Fruit fly (Drosophila melanogaster) whole organism, adult: ENCODE results near the gene CG11322.
A peak's percentile ranks its signal among the peaks of the same experiment; 100 is the strongest.

Source experiments
- CG11617 ChIP-seq: fragments of 200-800 bp; sonication (Bioruptor generic); optimal IDR thresholded peaks from 2 replicates; lab custom pipeline; 2017; ENCODE audit warnings: mild to moderate bottlenecking, missing biosample characterization, missing genetic modification reagents, missing genetic modification characterization
- CG12768 ChIP-seq: fragments of 200-800 bp; sonication (Bioruptor generic); optimal IDR thresholded peaks from 2 replicates; lab custom pipeline; 2017; ENCODE audit warnings: missing biosample characterization, missing genetic modification characterization, mild to moderate bottlenecking, moderate library complexity, missing genetic modification reagents
- CG14711 ChIP-seq: fragments of 200-800 bp; sonication (Bioruptor generic); optimal IDR thresholded peaks from 2 replicates; lab custom pipeline; 2018; ENCODE audit warnings: missing biosample characterization, mild to moderate bottlenecking, missing genetic modification characterization, moderate library complexity
- CG1620 ChIP-seq: fragments of 200-800 bp; sonication (Bioruptor generic); optimal IDR thresholded peaks from 2 replicates; lab custom pipeline; 2016; ENCODE audit warnings: missing biosample characterization, missing genetic modification characterization
- CG33017 ChIP-seq: fragments of 200-800 bp; sonication (Bioruptor generic); optimal IDR thresholded peaks from 2 replicates; lab custom pipeline; 2018; ENCODE audit warnings: missing biosample characterization, mild to moderate bottlenecking, missing genetic modification characterization, moderate library complexity
- CG5204 ChIP-seq: fragments of 200-800 bp; sonication (Bioruptor generic); optimal IDR thresholded peaks from 2 replicates; lab custom pipeline; 2016; ENCODE audit warnings: missing biosample characterization, missing genetic modification characterization
- CG7045 ChIP-seq: fragments of 200-800 bp; sonication (Bioruptor generic); optimal IDR thresholded peaks from 2 replicates; lab custom pipeline; 2017; ENCODE audit warnings: missing biosample characterization, mild to moderate bottlenecking, missing genetic modification characterization
- CG7101 ChIP-seq: fragments of 200-800 bp; sonication (Bioruptor generic); optimal IDR thresholded peaks from 2 replicates; lab custom pipeline; 2018; ENCODE audit warnings: missing biosample characterization, mild to moderate bottlenecking, missing genetic modification characterization, moderate library complexity
- Clk ChIP-seq: fragments of 200-800 bp; sonication (Bioruptor generic); optimal IDR thresholded peaks from 2 replicates; lab custom pipeline; 2017; ENCODE audit warnings: missing biosample characterization, missing genetic modification characterization
- Crg-1 ChIP-seq: fragments of 200-800 bp; sonication (Bioruptor generic); optimal IDR thresholded peaks from 2 replicates; lab custom pipeline; 2016; ENCODE audit warnings: missing biosample characterization, missing genetic modification characterization
- Hr96 ChIP-seq: fragments of 200-800 bp; sonication (Bioruptor generic); optimal IDR thresholded peaks from 2 replicates; lab custom pipeline; 2016; ENCODE audit warnings: missing biosample characterization, missing genetic modification characterization
- Mnt ChIP-seq: fragments of 200-800 bp; sonication (Bioruptor generic); optimal IDR thresholded peaks from 2 replicates; lab custom pipeline; 2016; ENCODE audit warnings: missing biosample characterization, mild to moderate bottlenecking, missing genetic modification characterization
- bab1 ChIP-seq: fragments of 200-800 bp; sonication (Bioruptor generic); optimal IDR thresholded peaks from 3 replicates; lab custom pipeline; 2019; ENCODE audit warnings: missing biosample characterization, mild to moderate bottlenecking, missing genetic modification characterization, moderate library complexity
- cic ChIP-seq: fragments of 200-800 bp; sonication (Bioruptor generic); optimal IDR thresholded peaks from 2 replicates; lab custom pipeline; 2017; ENCODE audit warnings: missing biosample characterization, mild to moderate bottlenecking, missing genetic modification characterization, moderate library complexity
- cnc ChIP-seq, 2 experiments: fragments of >200 bp; optimal IDR thresholded peaks; 2 replicates each; lab custom pipeline; 2017
- kay ChIP-seq: fragments of 200-800 bp; sonication (Bioruptor generic); peaks from one replicate; lab custom pipeline; 2016; ENCODE audit warnings: missing biosample characterization, missing genetic modification characterization, borderline replicate concordance
- ovo ChIP-seq: fragments of 200-800 bp; sonication (Bioruptor generic); optimal IDR thresholded peaks from 2 replicates; lab custom pipeline; 2016; ENCODE audit warnings: missing biosample characterization, missing genetic modification characterization
- pad ChIP-seq: fragments of 200-800 bp; sonication (Bioruptor generic); optimal IDR thresholded peaks from 3 replicates; lab custom pipeline; 2017; ENCODE audit warnings: missing biosample characterization, missing genetic modification characterization, mild to moderate bottlenecking, moderate library complexity, missing genetic modification reagents
- tj ChIP-seq: fragments of 200-800 bp; sonication (Bioruptor generic); optimal IDR thresholded peaks from 3 replicates; lab custom pipeline; 2017; ENCODE audit warnings: missing biosample characterization, mild to moderate bottlenecking, missing genetic modification characterization, moderate library complexity
- toe ChIP-seq: fragments of 200-800 bp; sonication (Bioruptor generic); optimal IDR thresholded peaks from 2 replicates; lab custom pipeline; 2016; ENCODE audit warnings: missing biosample characterization, missing genetic modification characterization

Gene CG11322

DNA sequence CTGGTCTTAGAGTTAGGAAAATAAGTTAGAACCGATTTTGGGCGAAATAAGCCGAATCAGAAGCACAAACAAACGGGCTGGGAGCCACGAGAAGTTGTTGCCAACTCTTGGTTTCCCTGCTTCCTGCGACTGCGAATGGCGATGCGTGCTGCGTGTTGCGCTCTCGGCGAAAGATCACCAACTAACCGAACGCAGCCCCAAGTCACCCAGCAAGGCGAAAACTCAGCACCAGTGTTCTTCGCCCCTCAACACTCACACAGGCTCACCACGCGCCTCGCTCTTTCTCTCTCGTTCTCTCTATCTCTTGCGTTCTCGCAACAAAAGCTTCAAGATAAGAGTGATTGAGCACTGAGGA is 27.2 kb upstream of the CG11322 start, which contains the start of gene nrv1:
nrv1 (minus strand) TSS at position 188 of the 355 bp plus-strand sequence.
- no peak for TF ChIP-seq CG7045 (GFP tag; lab: Kevin White, UChicago)
- no peak for TF ChIP-seq CG7101 (tag; lab: Kevin White, UChicago)
- no peak for TF ChIP-seq Clk (GFP tag; lab: Kevin White, UChicago)
- TF ChIP-seq pad, result no peak
- TF ChIP-seq CG11617 (GFP tag; lab: Kevin White, UChicago), result no peak
- no peak for TF ChIP-seq CG1620
- TF ChIP-seq ovo (GFP tag; lab: Kevin White, UChicago), result no peak
- TF ChIP-seq tj (GFP tag; lab: Kevin White, UChicago), result no peak

DNA sequence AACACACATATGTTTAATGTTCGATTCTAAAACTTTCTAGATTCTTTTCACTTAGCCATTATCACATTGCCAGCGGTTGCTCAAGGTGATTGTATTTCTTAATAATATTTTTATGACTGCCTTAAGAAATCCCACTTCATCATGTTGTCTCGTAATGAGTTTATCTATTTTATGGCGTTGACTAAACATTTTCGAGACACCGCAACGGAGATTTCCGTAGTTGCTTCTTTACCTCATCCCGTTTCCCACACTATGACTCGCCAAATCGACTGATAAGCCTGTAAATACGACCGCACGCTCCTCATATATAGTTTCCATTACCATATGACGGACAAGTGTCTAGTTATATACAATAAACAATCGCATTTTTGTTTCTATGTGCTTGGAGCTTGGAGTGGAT is 26.2 kb upstream of the CG11322 start:
- TF ChIP-seq kay (GFP tag; lab: Kevin White, UChicago) (peak; percentile 97), CG7101 (tag; lab: Kevin White, UChicago) (peak; percentile 20), CG5204 (no peak), cic (GFP tag; lab: Kevin White, UChicago) (peak; percentile 53), CG12768 (peak; percentile 0), Mnt (GFP tag; lab: Kevin White, UChicago) (no peak), cnc (optimal IDR thresholded peaks at IDR 0.05; lab: Kevin White, UChicago) (peak in 1 of 2 experiments; percentile 23)

DNA sequence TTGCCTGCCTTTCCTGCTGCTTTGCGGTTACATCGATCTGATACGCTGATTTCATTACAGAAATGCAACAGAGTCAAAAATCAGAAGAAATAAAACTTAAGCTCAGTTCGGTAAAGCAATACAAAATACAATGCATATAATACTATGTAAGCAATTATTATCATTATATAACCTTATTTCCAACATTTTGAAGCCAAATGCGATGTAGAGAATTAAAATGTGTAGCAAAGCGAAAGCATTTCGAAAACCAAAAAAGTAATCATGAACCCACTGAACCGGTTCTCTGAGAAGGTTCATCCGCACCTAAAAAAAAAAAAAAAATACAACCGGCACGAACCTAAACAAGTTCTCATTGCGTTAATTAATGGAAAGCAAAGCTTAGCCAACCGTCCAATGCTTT is 24.8 kb upstream of the CG11322 start:
- peak; percentile 91 for TF ChIP-seq kay (GFP tag; lab: Kevin White, UChicago)
- TF ChIP-seq tj (GFP tag; lab: Kevin White, UChicago), result peak; percentile 33
- no peak for TF ChIP-seq CG7045 (GFP tag; lab: Kevin White, UChicago)

DNA sequence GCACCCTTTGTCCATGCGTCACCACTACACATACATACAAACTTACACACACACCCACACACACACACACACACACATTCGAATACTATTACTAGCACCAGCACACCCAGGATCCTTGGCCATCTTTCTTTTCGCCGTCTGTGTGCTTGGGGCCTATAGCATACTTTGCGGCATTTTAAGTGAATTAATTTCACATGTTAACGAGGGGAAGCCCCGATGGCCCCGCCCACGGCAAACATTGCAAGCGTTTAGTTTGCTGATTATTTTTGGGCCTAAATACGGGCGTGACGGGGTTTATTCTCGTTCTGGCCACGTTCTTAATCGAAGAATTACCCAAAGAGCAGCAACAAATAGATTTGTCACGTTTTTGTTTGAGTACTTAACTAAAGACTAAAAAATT is 24.0 kb upstream of the CG11322 start:
- peak; percentile 26 for TF ChIP-seq pad
- no peak for TF ChIP-seq CG12768
- TF ChIP-seq CG33017, result no peak

DNA sequence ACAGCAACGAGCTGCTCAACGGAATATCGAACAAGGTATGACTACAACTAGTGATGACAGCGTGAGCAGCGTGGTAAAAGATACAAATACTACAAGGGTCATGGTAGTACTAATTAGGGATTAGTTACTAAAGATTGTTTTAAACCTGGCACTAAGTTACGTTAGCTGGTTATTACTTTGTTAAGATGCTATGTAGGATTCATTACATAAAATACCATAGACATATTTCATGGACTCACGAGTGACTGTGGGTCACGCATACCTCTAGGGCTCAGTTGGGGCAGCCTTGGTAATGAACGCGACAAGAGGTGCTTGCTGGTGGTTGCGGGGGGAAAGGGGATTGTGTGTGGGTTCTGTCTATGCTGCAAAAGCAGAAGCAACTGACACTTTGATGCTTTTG is 15.4 kb upstream of the CG11322 start:
- TF ChIP-seq pad (no peak), CG5204 (peak; percentile 22), CG12768 (no peak), CG11617 (GFP tag; lab: Kevin White, UChicago) (no peak), bab1 (GFP tag; lab: Kevin White, UChicago) (no peak), CG7045 (GFP tag; lab: Kevin White, UChicago) (peak; percentile 16), Hr96 (GFP tag; lab: Kevin White, UChicago) (peak; percentile 4), CG33017 (peak; percentile 13), CG7101 (tag; lab: Kevin White, UChicago) (no peak), toe (GFP tag; lab: Kevin White, UChicago) (no peak), tj (GFP tag; lab: Kevin White, UChicago) (peak; percentile 12)

- no peak for TF ChIP-seq CG7045 (GFP tag; lab: Kevin White, UChicago)
- TF ChIP-seq CG33017, result no peak
- TF ChIP-seq CG1620, result no peak
- TF ChIP-seq ovo (GFP tag; lab: Kevin White, UChicago), result no peak
- no peak for TF ChIP-seq CG11617 (GFP tag; lab: Kevin White, UChicago)
- no peak for TF ChIP-seq Hr96 (GFP tag; lab: Kevin White, UChicago)
- no peak for TF ChIP-seq cnc (optimal IDR thresholded peaks at IDR 0.05; lab: Kevin White, UChicago)
- no peak for TF ChIP-seq pad
- TF ChIP-seq bab1 (GFP tag; lab: Kevin White, UChicago), result no peak
- TF ChIP-seq CG7101 (tag; lab: Kevin White, UChicago), result no peak
- TF ChIP-seq Crg-1 (GFP tag; lab: Kevin White, UChicago), result no peak
Measured at dm6 chr2L:6773645-6774044, 14.2 kb upstream of the CG11322 start, which contains the start of gene CG17378. TSS of gene CG17378 (plus strand) at chr2L:6774041.

dm6 chr2L:6772655-6773054 is 13.2 kb upstream of the CG11322 start, which contains the start of gene LUBEL:
TSS of gene LUBEL (minus strand) at chr2L:6772755.
- no peak for TF ChIP-seq CG5204

DNA sequence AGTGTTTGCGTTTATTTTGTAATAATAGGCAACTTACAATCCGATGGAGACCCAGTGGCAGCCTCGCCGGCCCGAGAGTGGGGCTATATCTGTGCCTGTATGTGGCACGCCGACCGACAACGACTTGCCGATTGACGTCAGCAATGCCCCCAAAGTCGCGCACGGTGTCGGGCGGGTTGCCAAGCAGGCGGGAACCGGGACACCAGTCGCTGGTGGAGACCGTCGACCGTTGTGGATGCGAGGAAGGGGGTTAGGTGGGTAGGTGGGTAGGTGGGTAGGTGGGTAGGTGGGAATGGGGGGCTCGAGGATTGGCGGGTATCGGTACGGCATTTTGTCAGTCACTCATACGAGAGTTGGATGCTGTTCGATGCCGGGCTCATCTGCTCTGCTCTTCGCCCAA is 8.4 kb downstream of the CG11322 start:
- no peak for TF ChIP-seq Crg-1 (GFP tag; lab: Kevin White, UChicago)
- TF ChIP-seq CG7045 (GFP tag; lab: Kevin White, UChicago), result no peak
- no peak for TF ChIP-seq CG12768

DNA sequence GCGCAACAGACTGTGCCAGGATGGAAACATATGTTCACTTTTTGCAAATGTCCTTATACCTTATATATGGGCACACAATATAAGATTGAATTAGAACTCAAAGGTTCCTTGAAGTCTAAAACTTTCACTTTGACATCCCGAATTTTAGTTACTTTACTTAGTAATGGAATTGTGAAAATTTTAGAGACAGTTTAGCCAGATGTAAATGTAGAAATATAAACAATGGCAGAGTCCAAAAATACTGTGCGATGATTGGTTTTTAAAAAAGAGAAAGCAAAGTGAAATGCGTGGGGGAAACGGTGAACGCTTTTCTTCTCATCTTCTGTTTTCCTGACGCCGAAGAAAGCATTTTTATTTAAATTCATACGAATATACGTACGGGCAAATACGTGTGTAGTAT is 11.6 kb downstream of the CG11322 start, which contains the start of gene CG44271:
CG44271 (minus strand) TSS at position 101 of the 400 bp plus-strand sequence.
- no peak for TF ChIP-seq pad
- no peak for TF ChIP-seq Crg-1 (GFP tag; lab: Kevin White, UChicago)
- no peak for TF ChIP-seq Mnt (GFP tag; lab: Kevin White, UChicago)
- no peak for TF ChIP-seq toe (GFP tag; lab: Kevin White, UChicago)
- no peak for TF ChIP-seq Clk (GFP tag; lab: Kevin White, UChicago)
- TF ChIP-seq CG14711 (tag; lab: Kevin White, UChicago), result no peak
- TF ChIP-seq Hr96 (GFP tag; lab: Kevin White, UChicago), result no peak
- no peak for TF ChIP-seq CG11617 (GFP tag; lab: Kevin White, UChicago)
- TF ChIP-seq bab1 (GFP tag; lab: Kevin White, UChicago), result no peak
- TF ChIP-seq CG5204, result no peak
- TF ChIP-seq CG7045 (GFP tag; lab: Kevin White, UChicago), result no peak
- no peak for TF ChIP-seq CG7101 (tag; lab: Kevin White, UChicago)
- no peak for TF ChIP-seq cic (GFP tag; lab: Kevin White, UChicago)
- TF ChIP-seq ovo (GFP tag; lab: Kevin White, UChicago), result no peak
- TF ChIP-seq CG33017, result no peak
- no peak for TF ChIP-seq CG1620
- TF ChIP-seq CG12768, result no peak
- TF ChIP-seq kay (GFP tag; lab: Kevin White, UChicago), result no peak
- TF ChIP-seq tj (GFP tag; lab: Kevin White, UChicago), result no peak
